Fruit fly (Drosophila melanogaster) whole organism, wandering third instar larva: ENCODE data around the gene PAPLA1.

Experiments
- Abd-B ChIP-seq: fragments of >200 bp; optimal IDR thresholded peaks from 2 replicates; lab custom pipeline; 2017; ENCODE audit warnings: missing biosample characterization, missing genetic modification characterization
- CG32264 ChIP-seq: fragments of 200-800 bp; sonication (Bioruptor generic); optimal IDR thresholded peaks from 2 replicates; lab custom pipeline; 2016; ENCODE audit warnings: missing biosample characterization, missing genetic modification characterization
- CG9705 ChIP-seq: fragments of 200-800 bp; sonication (Bioruptor generic); optimal IDR thresholded peaks from 2 replicates; lab custom pipeline; 2018; ENCODE audit warnings: missing biosample characterization, mild to moderate bottlenecking, missing genetic modification characterization
- CrebA ChIP-seq: fragments of 200-800 bp; sonication (Bioruptor generic); optimal IDR thresholded peaks from 2 replicates; lab custom pipeline; 2016; ENCODE audit warnings: missing biosample characterization, mild to moderate bottlenecking, missing genetic modification characterization, borderline replicate concordance
- Dfd ChIP-seq: fragments of >200 bp; optimal IDR thresholded peaks from 2 replicates; lab custom pipeline; 2017; ENCODE audit warnings: missing biosample characterization, missing genetic modification characterization
- Dif ChIP-seq: fragments of 200-275, 200-300 bp; sonication (Bioruptor generic); optimal IDR thresholded peaks from 2 replicates; lab custom pipeline; 2018; ENCODE audit warnings: missing biosample characterization, missing genetic modification characterization; ENCODE audit not compliant: partially characterized antibody
- GATAd ChIP-seq: sonication (Bioruptor generic); optimal IDR thresholded peaks from 2 replicates; lab custom pipeline; 2016; ENCODE audit warnings: missing biosample characterization, missing genetic modification characterization
- HLH106 ChIP-seq: fragments of 200-800 bp; optimal IDR thresholded peaks from 3 replicates; lab custom pipeline; 2019; ENCODE audit warnings: missing biosample characterization, mild to moderate bottlenecking, missing genetic modification characterization, moderate library complexity
- Hnf4 ChIP-seq: fragments of 200-800 bp; sonication (Bioruptor generic); optimal IDR thresholded peaks from 2 replicates; lab custom pipeline; 2016; ENCODE audit warnings: missing biosample characterization, mild to moderate bottlenecking, missing genetic modification characterization
- Hr78 ChIP-seq: fragments of >200 bp; optimal IDR thresholded peaks from 2 replicates; lab custom pipeline; 2017; ENCODE audit warnings: missing biosample characterization, missing genetic modification characterization
- Hr83 ChIP-seq: fragments of 200-300 bp; sonication (Bioruptor generic); optimal IDR thresholded peaks from 2 replicates; lab custom pipeline; 2016; ENCODE audit warnings: missing biosample characterization, mild to moderate bottlenecking, missing genetic modification characterization, moderate library complexity; ENCODE audit not compliant: poor library complexity, severe bottlenecking
- Jra ChIP-seq: sonication (Bioruptor generic); optimal IDR thresholded peaks from 2 replicates; lab custom pipeline; 2016; ENCODE audit warnings: missing biosample characterization, missing genetic modification characterization
- Mio ChIP-seq: sonication (Bioruptor generic); optimal IDR thresholded peaks from 2 replicates; lab custom pipeline; 2016; ENCODE audit warnings: missing biosample characterization, missing genetic modification characterization
- Myc ChIP-seq: fragments of >200 bp; optimal IDR thresholded peaks from 2 replicates; lab custom pipeline; 2017
- N ChIP-seq: fragments of >200 bp; optimal IDR thresholded peaks from 2 replicates; lab custom pipeline; 2018; ENCODE audit warnings: missing biosample characterization, missing external identifiers, missing genetic modification characterization
- OdsH ChIP-seq: fragments of 200-800 bp; sonication (Bioruptor generic); optimal IDR thresholded peaks from 2 replicates; lab custom pipeline; 2016; ENCODE audit warnings: missing biosample characterization, mild to moderate bottlenecking, missing genetic modification characterization
- Rel ChIP-seq, 2 experiments: fragments of 200-800 bp; sonication (Bioruptor generic) in 1 of 2; optimal IDR thresholded peaks; 2 replicates in 1 of 2; 3 replicates in 1 of 2; lab custom pipeline; 2016 to 2019; ENCODE audit warnings: mild to moderate bottlenecking in 2 of 2, missing biosample characterization in 2 of 2, missing genetic modification characterization in 2 of 2, moderate library complexity in 1 of 2
- Sp1 ChIP-seq: fragments of 200-800 bp; sonication (Bioruptor generic); optimal IDR thresholded peaks from 3 replicates; lab custom pipeline; 2019; ENCODE audit warnings: missing biosample characterization, mild to moderate bottlenecking, missing genetic modification characterization, moderate library complexity
- Vsx2 ChIP-seq: fragments of 200-300, 225-300 bp; sonication (Bioruptor generic); optimal IDR thresholded peaks from 2 replicates; lab custom pipeline; 2018; ENCODE audit warnings: missing biosample characterization, missing genetic modification characterization; ENCODE audit not compliant: partially characterized antibody
- br ChIP-seq: fragments of 200-800 bp; sonication (Bioruptor generic); optimal IDR thresholded peaks from 2 replicates; lab custom pipeline; 2016; ENCODE audit warnings: missing biosample characterization, missing genetic modification characterization
- brk ChIP-seq: fragments of 200-800 bp; sonication (Bioruptor generic); optimal IDR thresholded peaks from 2 replicates; lab custom pipeline; 2016; ENCODE audit warnings: missing biosample characterization, mild to moderate bottlenecking, missing genetic modification characterization
- dl ChIP-seq, 2 experiments: fragments of 175-275, 200-275 bp in 1 of 2; fragments of 200-275 bp in 1 of 2; sonication (Bioruptor generic); optimal IDR thresholded peaks; lab custom pipeline; 2018; ENCODE audit warnings: mild to moderate bottlenecking in 2 of 2, missing biosample characterization in 2 of 2, missing genetic modification characterization in 2 of 2, moderate library complexity in 2 of 2; ENCODE audit not compliant: partially characterized antibody in 2 of 2, insufficient read depth in 1 of 2
- dmrt93B ChIP-seq: fragments of 200-800 bp; sonication (Bioruptor generic); optimal IDR thresholded peaks from 2 replicates; lab custom pipeline; 2018; ENCODE audit warnings: missing biosample characterization, mild to moderate bottlenecking, missing genetic modification characterization
- dsf ChIP-seq: sonication (Bioruptor generic); optimal IDR thresholded peaks from 2 replicates; lab custom pipeline; 2016; ENCODE audit warnings: missing biosample characterization, missing genetic modification characterization, borderline replicate concordance
- ey ChIP-seq: fragments of 200-800 bp; sonication (Bioruptor generic); optimal IDR thresholded peaks from 2 replicates; lab custom pipeline; 2016; ENCODE audit warnings: missing biosample characterization, missing genetic modification characterization
- foxo ChIP-seq, 2 experiments: fragments of 200-800 bp; sonication (Bioruptor generic); optimal IDR thresholded peaks; 2 replicates in 1 of 2; 3 replicates in 1 of 2; lab custom pipeline; 2016 to 2017; ENCODE audit warnings: missing biosample characterization in 2 of 2, missing genetic modification characterization in 2 of 2
- fru ChIP-seq: fragments of 200-800 bp; sonication (Bioruptor generic); optimal IDR thresholded peaks from 3 replicates; lab custom pipeline; 2016; ENCODE audit warnings: missing biosample characterization, mild to moderate bottlenecking, missing genetic modification characterization
- h ChIP-seq: fragments of 200-800 bp; sonication (Bioruptor generic); optimal IDR thresholded peaks from 3 replicates; lab custom pipeline; 2016; ENCODE audit warnings: missing biosample characterization, mild to moderate bottlenecking, missing genetic modification characterization
- jim ChIP-seq: fragments of 175-275, 200-325 bp; sonication (Bioruptor generic); optimal IDR thresholded peaks from 2 replicates; lab custom pipeline; 2016; ENCODE audit warnings: missing biosample characterization, mild to moderate bottlenecking, missing genetic modification characterization
- lola ChIP-seq: fragments of >200 bp; optimal IDR thresholded peaks from 2 replicates; lab custom pipeline; 2017; ENCODE audit warnings: missing biosample characterization, missing genetic modification characterization
- pan ChIP-seq: fragments of >200 bp; optimal IDR thresholded peaks from 2 replicates; lab custom pipeline; 2017
- psq ChIP-seq: fragments of 200-800 bp; sonication (Bioruptor generic); optimal IDR thresholded peaks from 3 replicates; lab custom pipeline; 2017; ENCODE audit warnings: missing biosample characterization, mild to moderate bottlenecking, missing genetic modification characterization, moderate library complexity
- rgr ChIP-seq: fragments of 200-800 bp; sonication (Bioruptor generic); optimal IDR thresholded peaks from 3 replicates; lab custom pipeline; 2016; ENCODE audit warnings: missing biosample characterization, mild to moderate bottlenecking, missing genetic modification characterization
- sage ChIP-seq: fragments of 200-800 bp; sonication (Bioruptor generic); optimal IDR thresholded peaks from 2 replicates; lab custom pipeline; 2016; ENCODE audit warnings: missing biosample characterization, mild to moderate bottlenecking, missing genetic modification characterization
- sv ChIP-seq: fragments of 200-800 bp; sonication (Bioruptor generic); optimal IDR thresholded peaks from 3 replicates; lab custom pipeline; 2016; ENCODE audit warnings: missing biosample characterization, missing genetic modification characterization
- tai ChIP-seq: sonication (Bioruptor generic); optimal IDR thresholded peaks from 2 replicates; lab custom pipeline; 2016; ENCODE audit warnings: missing biosample characterization, missing genetic modification characterization
- usp ChIP-seq: fragments of >200 bp; optimal IDR thresholded peaks from 2 replicates; lab custom pipeline; 2017; ENCODE audit warnings: missing biosample characterization, missing genetic modification characterization
- woc ChIP-seq: sonication (Bioruptor generic); optimal IDR thresholded peaks from 2 replicates; lab custom pipeline; 2016; ENCODE audit warnings: missing biosample characterization, mild to moderate bottlenecking, missing genetic modification characterization

The PAPLA1 gene

DNA sequence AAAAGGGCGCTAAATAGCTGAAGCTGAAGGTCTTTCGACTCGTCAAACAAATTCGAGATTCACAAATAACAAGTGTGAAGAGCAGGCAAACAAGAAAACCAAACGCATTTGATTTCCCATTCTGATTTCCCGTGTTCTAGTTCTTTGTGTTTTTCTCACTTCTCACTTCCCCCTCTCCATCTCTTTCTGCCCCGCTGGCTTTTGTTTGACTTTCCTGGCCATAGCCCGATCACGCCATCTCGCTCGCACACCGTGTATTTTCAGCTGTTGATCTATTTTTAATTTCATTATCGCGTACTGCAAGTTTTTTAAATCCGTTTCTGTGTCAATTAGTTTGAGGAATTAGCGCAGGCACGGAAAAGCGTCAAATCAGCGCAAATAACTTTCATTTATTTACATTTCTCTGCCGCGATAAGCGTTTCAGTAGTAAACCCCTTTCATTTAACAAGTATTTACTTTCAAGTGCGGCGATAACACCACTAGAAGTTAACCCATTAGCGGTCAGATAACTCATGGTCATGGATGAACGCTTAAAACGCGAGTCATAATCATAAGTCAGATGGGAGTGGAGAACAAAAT is 4.2 kb upstream of the PAPLA1 start:
- TF ChIP-seq dmrt93B (GFP tag; lab: Kevin White, UChicago) (no peak), rgr (GFP tag; lab: Kevin White, UChicago) (no peak), dl (GFP tag; optimal IDR thresholded peaks at IDR 0.05; lab: Kevin White, UChicago; ENCODE audit: insufficient read depth in 1 of 2, partially characterized antibody in 2 of 2) (peak in 1 of 2 experiments; percentile 3), fru (GFP tag; lab: Kevin White, UChicago) (peak; percentile 6), Jra (no peak), br (GFP tag; lab: Kevin White, UChicago) (no peak)

DNA sequence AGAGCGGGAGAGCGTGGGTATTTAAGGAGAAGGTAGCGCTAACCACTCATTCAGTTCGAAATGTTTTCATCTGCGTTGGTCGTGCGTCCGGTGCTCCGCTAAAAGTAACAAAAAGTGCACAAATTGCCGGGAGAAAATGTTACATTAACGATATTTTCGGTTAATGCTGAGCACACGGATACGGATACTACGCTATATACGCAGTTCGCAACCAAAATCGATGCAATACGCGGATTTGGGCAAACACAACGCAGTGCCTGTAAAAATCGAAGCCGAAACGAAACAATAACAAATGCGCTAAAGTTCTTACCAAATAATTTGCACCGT is 3.5 kb upstream of the PAPLA1 start, which contains the start of gene Piezo:
Piezo (plus strand) TSS at position 49 of the 327 bp plus-strand sequence.
- TF ChIP-seq dsf (no peak), dmrt93B (GFP tag; lab: Kevin White, UChicago) (no peak), OdsH (GFP tag; lab: Kevin White, UChicago) (no peak), HLH106 (no peak), Vsx2 (GFP tag; lab: Kevin White, UChicago) (no peak), Hr83 (GFP tag; lab: Kevin White, UChicago) (peak; percentile 23), h (GFP tag; lab: Kevin White, UChicago) (no peak), foxo (GFP tag; optimal IDR thresholded peaks at IDR 0.05; lab: Kevin White, UChicago) (no peak), Abd-B (GFP tag; lab: Kevin White, UChicago) (no peak), Dif (GFP tag; lab: Kevin White, UChicago) (peak; percentile 9), pan (no peak), woc (GFP tag; lab: Kevin White, UChicago) (no peak), dl (GFP tag; optimal IDR thresholded peaks at IDR 0.05; lab: Kevin White, UChicago; ENCODE audit: insufficient read depth in 1 of 2, partially characterized antibody in 2 of 2) (peak in 1 of 2 experiments; percentile 10), Myc (lab: Kevin White, UChicago) (no peak), GATAd (GFP tag; lab: Kevin White, UChicago) (no peak), Jra (no peak)

DNA sequence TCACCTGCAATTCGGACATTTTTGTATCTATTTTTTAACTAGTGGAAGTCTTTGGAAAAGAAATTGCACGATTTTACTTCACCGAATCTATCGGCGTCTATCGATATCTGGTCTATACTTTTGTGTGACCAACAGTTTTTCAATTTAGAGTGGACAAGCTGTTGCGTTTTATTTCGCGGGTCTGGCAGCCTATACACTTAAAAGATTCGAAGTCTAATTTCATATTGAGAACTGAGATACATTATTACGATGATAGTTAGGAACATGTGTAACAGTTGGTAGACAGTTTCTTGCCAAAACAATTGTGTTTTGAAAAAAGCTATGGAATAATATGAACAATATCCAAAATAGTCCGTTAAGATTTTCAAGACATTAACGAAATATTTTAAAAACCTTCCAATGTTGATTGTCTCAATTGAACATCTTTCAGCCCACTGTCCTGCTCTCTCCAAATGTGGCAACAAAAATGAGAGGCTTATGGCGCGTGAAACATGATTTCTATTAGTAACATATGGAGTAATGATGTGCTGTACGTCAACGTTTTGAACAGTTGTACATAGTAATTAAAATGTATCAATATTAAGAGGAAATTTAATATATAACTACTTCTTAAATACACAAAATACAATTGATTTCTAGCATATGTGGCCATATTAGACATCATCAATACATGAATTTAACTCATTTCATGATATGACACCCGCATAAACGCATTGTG is 3.0 kb upstream of the PAPLA1 start, which contains the start of gene Acbp1:
Acbp1 (minus strand) TSS at position 146 of the 718 bp plus-strand sequence.
- peak; percentile 92 for TF ChIP-seq sage (GFP tag; lab: Kevin White, UChicago)
- no peak for TF ChIP-seq Myc (lab: Kevin White, UChicago)
- no peak for TF ChIP-seq Vsx2 (GFP tag; lab: Kevin White, UChicago)
- no peak for TF ChIP-seq Dif (GFP tag; lab: Kevin White, UChicago)
- peak; percentile 96 for TF ChIP-seq rgr (GFP tag; lab: Kevin White, UChicago)
- peak; percentile 86 for TF ChIP-seq psq (GFP tag; lab: Kevin White, UChicago)
- peak; percentile 38 for TF ChIP-seq CrebA (GFP tag; lab: Kevin White, UChicago)
- TF ChIP-seq h (GFP tag; lab: Kevin White, UChicago), result peak; percentile 94
- no peak for TF ChIP-seq Dfd (GFP tag; lab: Kevin White, UChicago)
- peak; percentile 90 for TF ChIP-seq Hnf4
- TF ChIP-seq Hr78 (GFP tag; lab: Kevin White, UChicago), result no peak
- no peak for TF ChIP-seq pan
- no peak for TF ChIP-seq dl (GFP tag; optimal IDR thresholded peaks at IDR 0.05; lab: Kevin White, UChicago; ENCODE audit: insufficient read depth in 1 of 2, partially characterized antibody in 2 of 2)
- TF ChIP-seq Mio (GFP tag; lab: Kevin White, UChicago), result peak; percentile 51
- no peak for TF ChIP-seq N (GFP tag; lab: Kevin White, UChicago)
- TF ChIP-seq dmrt93B (GFP tag; lab: Kevin White, UChicago), result peak; percentile 90
- TF ChIP-seq br (GFP tag; lab: Kevin White, UChicago), result peak; percentile 94
- peak; percentile 80 for TF ChIP-seq Jra
- TF ChIP-seq HLH106, result peak; percentile 97
- TF ChIP-seq brk (GFP tag; lab: Kevin White, UChicago), result peak; percentile 95
- TF ChIP-seq dsf, result peak; percentile 73
- TF ChIP-seq sv, result peak; percentile 95
- TF ChIP-seq jim (GFP tag; lab: Kevin White, UChicago), result no peak
- no peak for TF ChIP-seq Abd-B (GFP tag; lab: Kevin White, UChicago)
- peak; percentile 94 for TF ChIP-seq CG9705 (GFP tag; lab: Kevin White, UChicago)
- peak; percentile 67 for TF ChIP-seq GATAd (GFP tag; lab: Kevin White, UChicago)
- peak; percentile 53 to 96 for TF ChIP-seq foxo (GFP tag; optimal IDR thresholded peaks at IDR 0.05; lab: Kevin White, UChicago)
- TF ChIP-seq OdsH (GFP tag; lab: Kevin White, UChicago), result peak; percentile 97
- peak; percentile 89 for TF ChIP-seq ey (GFP tag; lab: Kevin White, UChicago)
- TF ChIP-seq lola (GFP tag; lab: Kevin White, UChicago), result no peak
- peak; percentile 98 for TF ChIP-seq woc (GFP tag; lab: Kevin White, UChicago)
- peak; percentile 90 for TF ChIP-seq Hr83 (GFP tag; lab: Kevin White, UChicago)
- TF ChIP-seq tai (GFP tag; lab: Kevin White, UChicago), result peak; percentile 95
- TF ChIP-seq Sp1 (GFP tag; lab: Kevin White, UChicago), result peak; percentile 99
- TF ChIP-seq Rel (GFP tag; optimal IDR thresholded peaks at IDR 0.05; lab: Kevin White, UChicago), result peak; percentile 92
- TF ChIP-seq Rel (tag; optimal IDR thresholded peaks at IDR 0.05; lab: Kevin White, UChicago), result peak; percentile 90
- peak; percentile 45 for TF ChIP-seq CG32264 (GFP tag; lab: Kevin White, UChicago)
- peak; percentile 95 for TF ChIP-seq fru (GFP tag; lab: Kevin White, UChicago)
- no peak for TF ChIP-seq usp
- TF ChIP-seq, all 38 proteins: peak for 26
